Fruit fly (Drosophila melanogaster): ENCODE measurements around the gene ogre.

The ogre gene

DNA sequence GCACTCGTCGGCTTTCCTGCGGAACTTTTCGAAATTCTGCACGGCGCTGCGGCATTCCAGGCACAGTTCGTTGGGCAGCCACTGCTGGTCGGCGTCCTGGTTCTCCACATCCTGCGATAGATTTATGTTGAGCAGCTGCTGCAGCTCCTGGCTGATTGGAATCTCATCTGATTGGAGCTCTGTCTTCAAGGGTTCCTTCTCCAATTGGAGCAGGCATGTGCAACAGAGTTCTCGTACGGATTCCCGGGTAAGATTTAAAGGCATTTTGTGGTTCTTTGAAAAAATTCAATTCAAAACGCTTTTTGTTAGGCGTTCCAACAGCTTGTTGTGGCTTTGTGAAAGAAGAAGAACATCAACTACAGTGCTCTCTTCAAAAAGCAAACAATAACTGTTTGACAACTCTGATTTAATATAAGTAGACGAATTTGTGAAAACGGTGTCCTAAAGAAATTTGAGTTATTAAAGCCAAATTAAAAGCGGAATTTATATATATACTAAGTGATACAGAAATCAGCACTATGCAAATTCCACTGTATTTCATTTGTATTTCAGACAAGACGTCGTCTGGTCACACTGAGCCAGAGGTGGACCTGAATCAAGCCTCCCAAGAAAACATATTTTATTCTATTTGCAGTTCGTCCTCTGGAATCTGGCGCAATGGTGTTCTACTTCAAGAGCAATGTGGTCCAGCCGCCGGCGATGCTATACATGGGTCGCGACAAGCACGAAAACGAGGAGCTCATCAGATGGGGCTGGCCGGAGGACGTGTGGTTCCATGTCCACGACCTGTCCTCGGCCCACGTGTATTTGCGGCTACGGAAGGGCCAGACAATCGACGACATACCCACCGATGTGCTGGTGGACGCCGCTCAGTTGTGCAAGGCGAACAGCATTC is 22.4 kb upstream of the ogre start, which contains the start of the genes CG3032 and CG4593 (continued):
- TF ChIP-seq CG3407 (GFP tag; optimal IDR thresholded peaks at IDR 0.05) = no peak
- no peak for TF ChIP-seq hb (GFP tag; IDR thresholded peaks at IDR 0.05; ENCODE audit: partially characterized antibody)
- TF ChIP-seq Deaf1 (tag; optimal IDR thresholded peaks at IDR 0.05) = peak; percentile 45
- peak; percentile 91 for TF ChIP-seq ken (GFP tag; IDR thresholded peaks at IDR 0.05)
- peak; percentile 57 for TF ChIP-seq Adf1 (GFP tag; IDR thresholded peaks at IDR 0.05)
- TF ChIP-seq Taf1 (GFP tag; IDR thresholded peaks at IDR 0.05) = peak; percentile 85
- no peak for TF ChIP-seq CG3065 (GFP tag; optimal IDR thresholded peaks at IDR 0.05)
- TF ChIP-seq CG10147 (GFP tag; optimal IDR thresholded peaks at IDR 0.05) = peak; percentile 67
- no peak for TF ChIP-seq crol (GFP tag; IDR thresholded peaks at IDR 0.05)
- peak; percentile 78 for TF ChIP-seq HmgZ (tag; optimal IDR thresholded peaks at IDR 0.05)
- peak; percentile 81 for TF ChIP-seq CG31441 (GFP tag; IDR thresholded peaks at IDR 0.05)
- peak; percentile 18 for TF ChIP-seq her (GFP tag; optimal IDR thresholded peaks at IDR 0.05)
- TF ChIP-seq CG9797 (GFP tag; optimal IDR thresholded peaks at IDR 0.05) = peak; percentile 68
- TF ChIP-seq Max (GFP tag; optimal IDR thresholded peaks at IDR 0.05) = peak; percentile 80
- TF ChIP-seq chinmo (GFP tag; IDR thresholded peaks at IDR 0.05; ENCODE audit: partially characterized antibody) = no peak
- peak; percentile 66 for TF ChIP-seq ap (GFP tag; IDR thresholded peaks at IDR 0.05)
- TF ChIP-seq CG5180 (GFP tag; optimal IDR thresholded peaks at IDR 0.05) = no peak
- TF ChIP-seq CG2712 (tag; optimal IDR thresholded peaks at IDR 0.05) = peak; percentile 82
- peak; percentile 57 for TF ChIP-seq CG4820 (GFP tag; optimal IDR thresholded peaks at IDR 0.05)
- TF ChIP-seq CG17802 (tag; optimal IDR thresholded peaks at IDR 0.05) = no peak
- no peak for TF ChIP-seq CG15073 (GFP tag; optimal IDR thresholded peaks at IDR 0.05)
- TF ChIP-seq sens-2 (GFP tag; IDR thresholded peaks at IDR 0.05) = peak; percentile 63
- peak; percentile 94 for TF ChIP-seq NFAT (GFP tag; IDR thresholded peaks at IDR 0.05)
- peak; percentile 6 for TF ChIP-seq luna (GFP tag; optimal IDR thresholded peaks at IDR 0.05)
- TF ChIP-seq CG33557 (GFP tag; optimal IDR thresholded peaks at IDR 0.05) = peak; percentile 27
- TF ChIP-seq CG4404 (GFP tag; IDR thresholded peaks at IDR 0.05) = peak; percentile 76
- no peak for TF ChIP-seq amos (GFP tag; IDR thresholded peaks at IDR 0.05; ENCODE audit: partially characterized antibody)
- TF ChIP-seq Gug (GFP tag; IDR thresholded peaks at IDR 0.05) = peak; percentile 89
- TF ChIP-seq CG9609 (GFP tag; optimal IDR thresholded peaks at IDR 0.05) = peak; percentile 74
- TF ChIP-seq CG32532 (GFP tag; IDR thresholded peaks at IDR 0.05) = peak; percentile 92
- TF ChIP-seq CG14710 (tag; optimal IDR thresholded peaks at IDR 0.05) = peak; percentile 68
- no peak for TF ChIP-seq kni (GFP tag; optimal IDR thresholded peaks at IDR 0.05)
- TF ChIP-seq CG1602 (GFP tag; optimal IDR thresholded peaks at IDR 0.05) = peak; percentile 74
- TF ChIP-seq CG8924 (tag; optimal IDR thresholded peaks at IDR 0.05) = peak; percentile 77
- TF ChIP-seq Bteb2 (GFP tag; optimal IDR thresholded peaks at IDR 0.05) = peak; percentile 72
- TF ChIP-seq Fer2 (tag; optimal IDR thresholded peaks at IDR 0.05) = peak; percentile 33
- peak; percentile 82 for TF ChIP-seq CG3847 (GFP tag; IDR thresholded peaks at IDR 0.05)
- TF ChIP-seq Six4 (GFP tag; optimal IDR thresholded peaks at IDR 0.05) = peak; percentile 55
- peak; percentile 91 for TF ChIP-seq sob (GFP tag; IDR thresholded peaks at IDR 0.05)
- no peak for TF ChIP-seq pros (GFP tag; optimal IDR thresholded peaks at IDR 0.05)
- TF ChIP-seq Hmr (GFP tag; optimal IDR thresholded peaks at IDR 0.05) = peak; percentile 86
- TF ChIP-seq Ets97D (GFP tag; optimal IDR thresholded peaks at IDR 0.05) = peak; percentile 54
- peak; percentile 76 for TF ChIP-seq CG18262 (tag; optimal IDR thresholded peaks at IDR 0.05)
- TF ChIP-seq CG4360 (GFP tag; IDR thresholded peaks at IDR 0.05) = no peak
- peak; percentile 84 for TF ChIP-seq stc (GFP tag; IDR thresholded peaks at IDR 0.05)
- TF ChIP-seq CG12769 (tag; optimal IDR thresholded peaks at IDR 0.05) = peak; percentile 87
- peak; percentile 19 for TF ChIP-seq wek (GFP tag; optimal IDR thresholded peaks at IDR 0.05)
- TF ChIP-seq bab2 (GFP tag; optimal IDR thresholded peaks at IDR 0.05) = peak; percentile 80
- TF ChIP-seq Dbx (GFP tag; IDR thresholded peaks at IDR 0.05) = peak; percentile 85

All from whole organism, embryonic.